Fruit fly (Drosophila melanogaster): Measurements from ENCODE around the gene DopEcR.

The DopEcR gene

DNA sequence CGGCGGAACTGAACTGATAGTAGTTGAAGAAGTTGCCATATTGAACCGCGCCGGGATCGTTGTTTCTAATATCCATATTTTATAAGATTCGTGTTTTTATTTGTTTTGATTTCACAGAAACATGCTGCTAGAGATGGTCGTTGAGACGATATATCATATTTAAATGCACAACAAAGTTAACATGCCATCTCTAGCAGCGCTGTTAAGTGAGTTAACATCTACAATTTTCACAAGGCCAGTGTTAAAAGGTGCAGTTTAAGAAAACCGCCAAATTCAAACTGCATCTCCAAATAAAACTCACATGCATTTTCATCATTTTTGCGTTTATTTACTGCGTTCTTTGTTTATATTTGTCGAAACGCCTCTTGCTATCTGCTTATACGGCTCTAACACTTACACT, 12.8 kb downstream of the DopEcR start, which contains the start of gene CG11342 (continued):
- TF ChIP-seq CG4318 (GFP tag; optimal IDR thresholded peaks at IDR 0.05): no peak
- TF ChIP-seq dac (GFP tag; optimal IDR thresholded peaks at IDR 0.05): no peak
- peak; percentile 41 for TF ChIP-seq esn (GFP tag; optimal IDR thresholded peaks at IDR 0.05)
- no peak for TF ChIP-seq CG8119 (GFP tag; IDR thresholded peaks at IDR 0.05)
- TF ChIP-seq lz (GFP tag; optimal IDR thresholded peaks at IDR 0.05): peak; percentile 13

DNA sequence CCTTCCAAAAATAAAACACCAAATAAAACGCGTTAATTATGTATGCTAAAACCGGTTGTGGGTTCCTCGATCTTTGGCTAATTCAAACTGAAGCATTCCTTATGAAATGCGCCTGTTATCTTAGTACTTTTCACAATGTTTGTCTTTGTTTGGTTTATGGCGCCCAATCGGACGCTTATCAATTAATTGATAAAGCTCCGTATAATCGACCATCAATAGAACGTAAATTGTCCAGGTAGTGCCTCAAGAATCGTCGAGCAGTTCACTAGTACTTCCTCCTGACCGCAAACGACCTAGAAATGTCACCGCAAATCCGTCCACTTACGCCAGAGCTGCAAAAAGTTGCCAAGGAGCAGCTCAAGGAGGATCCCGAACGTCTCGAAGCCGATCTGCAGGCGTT, 15.0 kb downstream of the DopEcR start, which contains the start of gene CG33514:
TSS of gene CG33514 (plus strand) at position 238 of the 400 bp plus-strand sequence.
- peak; percentile 73 for TF ChIP-seq vri (GFP tag; optimal IDR thresholded peaks at IDR 0.05)
- no peak for TF ChIP-seq CG34406 (GFP tag; optimal IDR thresholded peaks at IDR 0.05)

DNA sequence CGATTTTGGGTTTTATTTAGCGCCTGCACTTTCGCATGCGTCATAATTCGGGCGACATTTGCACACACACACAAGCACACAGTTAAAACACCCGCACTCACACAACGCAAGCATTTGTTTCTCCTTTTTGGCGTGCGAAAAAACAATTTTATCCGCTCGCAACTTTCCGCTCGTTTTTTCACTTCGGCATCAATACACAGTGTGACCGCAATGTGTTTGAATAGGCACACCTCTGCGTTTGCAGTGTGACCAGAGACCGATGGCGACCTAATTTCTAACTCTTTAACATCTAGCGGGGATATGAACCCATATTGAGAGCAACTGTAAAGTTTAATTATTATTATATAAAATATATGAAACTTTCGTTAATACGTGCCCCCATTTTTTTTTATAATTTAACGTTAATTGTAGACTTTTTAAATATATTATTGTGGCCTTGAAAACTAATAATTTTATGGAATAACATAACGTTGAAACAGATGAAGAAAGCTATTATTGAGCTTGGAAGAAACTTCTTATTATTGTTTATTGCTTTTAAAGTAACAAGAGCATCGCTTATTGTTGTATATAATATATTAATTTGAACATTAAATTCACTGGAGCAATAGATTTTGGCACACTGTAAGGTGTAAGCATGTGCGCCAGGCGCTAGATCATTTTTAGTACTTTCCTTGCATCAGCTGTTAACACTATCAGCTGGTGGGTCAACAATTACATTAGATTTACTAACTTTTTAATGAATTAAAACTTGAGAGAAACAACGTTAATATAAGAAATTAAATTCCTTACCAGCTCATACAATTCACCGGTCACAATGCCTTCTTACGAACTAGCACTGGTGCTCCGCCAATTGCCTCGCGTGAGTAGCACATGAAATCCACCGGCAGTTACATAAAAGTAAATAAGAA, 16.0 kb downstream of the DopEcR start, which contains the start of the genes Cip4 and mRpS6:
TSS of gene Cip4 (minus strand) at position 216 of the 908 bp plus-strand sequence.
TSS of gene mRpS6 (plus strand) at position 664 of the 908 bp plus-strand sequence.
- no peak for TF ChIP-seq CG1621 (tag; optimal IDR thresholded peaks at IDR 0.05)
- peak; percentile 77 for TF ChIP-seq Sox15 (GFP tag; optimal IDR thresholded peaks at IDR 0.05)
- TF ChIP-seq OdsH (GFP tag; optimal IDR thresholded peaks at IDR 0.05): peak; percentile 87
- no peak for TF ChIP-seq cyc (GFP tag; optimal IDR thresholded peaks at IDR 0.05)
- TF ChIP-seq lz (GFP tag; optimal IDR thresholded peaks at IDR 0.05): peak; percentile 76
- TF ChIP-seq CG31627 (GFP tag; optimal IDR thresholded peaks at IDR 0.05): peak; percentile 80
- peak; percentile 19 for TF ChIP-seq CG3919 (GFP tag; optimal IDR thresholded peaks at IDR 0.05)
- TF ChIP-seq CG6854 (GFP tag; optimal IDR thresholded peaks at IDR 0.05): peak; percentile 54
- TF ChIP-seq salr (GFP tag; optimal IDR thresholded peaks at IDR 0.05): peak; percentile 49 to 79
- TF ChIP-seq Eip78C (GFP tag): peak; percentile 92
- peak; percentile 40; the same call in 1 of the 2 replicates for TF ChIP-seq Gug (GFP tag; IDR thresholded peaks at IDR 0.05)
- TF ChIP-seq Eip93F (GFP tag; optimal IDR thresholded peaks at IDR 0.05): peak; percentile 30
- no peak for TF ChIP-seq CG7368 (GFP tag; optimal IDR thresholded peaks at IDR 0.05)
- TF ChIP-seq esn (GFP tag; optimal IDR thresholded peaks at IDR 0.05): peak; percentile 85
- TF ChIP-seq Hr4 (GFP tag; optimal IDR thresholded peaks at IDR 0.05): peak; percentile 78
- TF ChIP-seq Sox102F (GFP tag; optimal IDR thresholded peaks at IDR 0.05): no peak
- peak; percentile 1 to 48 for TF ChIP-seq ss (GFP tag; optimal IDR thresholded peaks at IDR 0.05)
- no peak for TF ChIP-seq CG11762 (GFP tag; optimal IDR thresholded peaks at IDR 0.05; ENCODE audit: insufficient read depth)
- TF ChIP-seq CG16779 (tag; optimal IDR thresholded peaks at IDR 0.05): peak; percentile 39
- peak; percentile 31 for TF ChIP-seq fd59A (GFP tag; optimal IDR thresholded peaks at IDR 0.05)
- peak; percentile 81 for TF ChIP-seq CG34406 (GFP tag; optimal IDR thresholded peaks at IDR 0.05)
- no peak for TF ChIP-seq CG11902 (GFP tag; optimal IDR thresholded peaks at IDR 0.05)
- TF ChIP-seq dac (GFP tag; optimal IDR thresholded peaks at IDR 0.05): peak; percentile 39
- no peak for TF ChIP-seq CG6276 (GFP tag; optimal IDR thresholded peaks at IDR 0.05)
- peak; percentile 46 for TF ChIP-seq CG8319 (GFP tag; optimal IDR thresholded peaks at IDR 0.05)
- peak; percentile 81 for TF ChIP-seq achi (GFP tag; optimal IDR thresholded peaks at IDR 0.05)
- no peak for TF ChIP-seq Blimp-1 (GFP tag; optimal IDR thresholded peaks at IDR 0.05)
- peak; percentile 56 for TF ChIP-seq fkh (GFP tag; optimal IDR thresholded peaks at IDR 0.05)
- peak; percentile 83 for TF ChIP-seq CG6163 (GFP tag; IDR thresholded peaks at IDR 0.05)
- TF ChIP-seq topi (GFP tag; optimal IDR thresholded peaks at IDR 0.05): peak; percentile 52
- no peak for TF ChIP-seq Hr38 (GFP tag; optimal IDR thresholded peaks at IDR 0.05)
- peak; percentile 6 for TF ChIP-seq CG6808 (GFP tag; optimal IDR thresholded peaks at IDR 0.05)
- TF ChIP-seq CG15336 (GFP tag; IDR thresholded peaks at IDR 0.05): peak; percentile 73
- peak; percentile 66 for TF ChIP-seq CG6792 (GFP tag; optimal IDR thresholded peaks at IDR 0.05)
- TF ChIP-seq fd85E (GFP tag; optimal IDR thresholded peaks at IDR 0.05): no peak
- peak; percentile 76 for TF ChIP-seq Hr39 (GFP tag; optimal IDR thresholded peaks at IDR 0.05)
- peak; percentile 64 for TF ChIP-seq CG11294 (GFP tag; IDR thresholded peaks at IDR 0.05)
- no peak for TF ChIP-seq CG10669 (GFP tag; optimal IDR thresholded peaks at IDR 0.05)
- TF ChIP-seq CG10631 (GFP tag; optimal IDR thresholded peaks at IDR 0.05): peak; percentile 86
- TF ChIP-seq Ets96B (tag; optimal IDR thresholded peaks at IDR 0.05): no peak
- peak; percentile 81 for TF ChIP-seq Met (GFP tag; optimal IDR thresholded peaks at IDR 0.05)
- peak; percentile 66; the same call in 2 of the 3 replicates for TF ChIP-seq CG8119 (GFP tag; IDR thresholded peaks at IDR 0.05)
- TF ChIP-seq acj6 (GFP tag; optimal IDR thresholded peaks at IDR 0.05): peak; percentile 87

Data from whole organism, prepupa.